Fruit fly (Drosophila melanogaster) whole organism, embryonic: ENCODE results near the gene CG13609.

Experiments
- Atf6 ChIP-seq: fragments of 200-800 bp; sonication (Bioruptor generic); IDR thresholded peaks from 2 replicates; pipeline ENCODE4 v1.3.6; 2022; ENCODE audit warnings: missing biosample characterization, missing genetic modification characterization
- CG10267 ChIP-seq: fragments of 200-800 bp; sonication (Bioruptor generic); optimal IDR thresholded peaks from 2 replicates; lab custom pipeline; 2018; ENCODE audit warnings: missing biosample characterization, mild to moderate bottlenecking, missing genetic modification characterization, moderate library complexity
- CG10565 ChIP-seq: fragments of 200-800 bp; sonication (Bioruptor generic); optimal IDR thresholded peaks from 3 replicates; lab custom pipeline; 2016; ENCODE audit warnings: missing biosample characterization, mild to moderate bottlenecking, missing genetic modification characterization
- CG11456 ChIP-seq: fragments of 200-800 bp; sonication (Bioruptor generic); IDR thresholded peaks from 3 replicates; pipeline ENCODE4 v1.3.6; 2022; ENCODE audit warnings: missing biosample characterization, missing genetic modification characterization
- CG13296 ChIP-seq: fragments of 200-800 bp; sonication (Bioruptor generic); optimal IDR thresholded peaks from 3 replicates; lab custom pipeline; 2018; ENCODE audit warnings: missing biosample characterization, mild to moderate bottlenecking, missing genetic modification characterization
- CG14710 ChIP-seq: fragments of 200-800 bp; sonication (Bioruptor generic); optimal IDR thresholded peaks from 3 replicates; lab custom pipeline; 2019; ENCODE audit warnings: missing biosample characterization, mild to moderate bottlenecking, missing genetic modification characterization, moderate library complexity
- CG1832 ChIP-seq: fragments of 200-800 bp; sonication (Bioruptor generic); optimal IDR thresholded peaks from 2 replicates; lab custom pipeline; 2017; ENCODE audit warnings: missing biosample characterization, mild to moderate bottlenecking, missing genetic modification characterization, inconsistent platforms
- CG2116 ChIP-seq: fragments of 200-800 bp; sonication (Bioruptor generic); optimal IDR thresholded peaks from 3 replicates; lab custom pipeline; 2018; ENCODE audit warnings: missing biosample characterization, mild to moderate bottlenecking, missing genetic modification characterization
- CG30431 ChIP-seq: fragments of 200-800 bp; sonication (Bioruptor generic); optimal IDR thresholded peaks from 2 replicates; lab custom pipeline; 2017; ENCODE audit warnings: missing biosample characterization, missing genetic modification characterization
- CG31441 ChIP-seq: fragments of 200-800 bp; sonication (Bioruptor generic); IDR thresholded peaks from 2 replicates; pipeline ENCODE4 v1.3.6; 2022; ENCODE audit warnings: missing biosample characterization, missing genetic modification characterization
- CG34422 ChIP-seq: fragments of 200-800 bp; sonication (Bioruptor generic); IDR thresholded peaks from 3 replicates; pipeline ENCODE4 v1.3.6; 2022; ENCODE audit warnings: missing biosample characterization, missing genetic modification characterization
- CG4404 ChIP-seq: fragments of 200-800 bp; sonication (Bioruptor generic); IDR thresholded peaks from 2 replicates; pipeline ENCODE4 v1.3.6; 2022; ENCODE audit warnings: missing biosample characterization, missing genetic modification characterization
- CG4707 ChIP-seq: fragments of 200-800 bp; sonication (Bioruptor generic); optimal IDR thresholded peaks from 2 replicates; lab custom pipeline; 2018; ENCODE audit warnings: missing biosample characterization, mild to moderate bottlenecking, missing genetic modification characterization, moderate library complexity
- CG6175 ChIP-seq: fragments of 200-800 bp; sonication (Bioruptor generic); IDR thresholded peaks from 3 replicates; pipeline ENCODE4 v1.3.6; 2022; ENCODE audit warnings: missing biosample characterization, missing genetic modification characterization
- CG6654 ChIP-seq: fragments of 200-800 bp; sonication (Bioruptor generic); optimal IDR thresholded peaks from 2 replicates; lab custom pipeline; 2017; ENCODE audit warnings: missing biosample characterization, mild to moderate bottlenecking, missing genetic modification characterization
- CG6683 ChIP-seq: fragments of 200-800 bp; sonication (Bioruptor generic); optimal IDR thresholded peaks from 2 replicates; lab custom pipeline; 2017; ENCODE audit warnings: missing biosample characterization, mild to moderate bottlenecking, missing genetic modification characterization, missing genetic modification reagents
- CG7839 ChIP-seq: fragments of 200-800 bp; sonication (Bioruptor generic); optimal IDR thresholded peaks from 3 replicates; lab custom pipeline; 2018; ENCODE audit warnings: missing biosample characterization, mild to moderate bottlenecking, missing genetic modification characterization, moderate library complexity
- CG9817 ChIP-seq: fragments of 200-800 bp; sonication (Bioruptor generic); optimal IDR thresholded peaks from 2 replicates; lab custom pipeline; 2018; ENCODE audit warnings: missing biosample characterization, mild to moderate bottlenecking, missing genetic modification characterization, moderate library complexity
- CoRest ChIP-seq: fragments of 200-800 bp; sonication (Bioruptor generic); optimal IDR thresholded peaks from 3 replicates; lab custom pipeline; 2018; ENCODE audit warnings: missing biosample characterization, mild to moderate bottlenecking, missing genetic modification characterization, moderate library complexity
- CrebB ChIP-seq: fragments of 200-800 bp; sonication (Bioruptor generic); optimal IDR thresholded peaks from 3 replicates; lab custom pipeline; 2018; ENCODE audit warnings: missing biosample characterization, mild to moderate bottlenecking, missing genetic modification characterization
- Dip3 ChIP-seq: fragments of 200-800 bp; sonication (Bioruptor generic); optimal IDR thresholded peaks from 3 replicates; lab custom pipeline; 2016; ENCODE audit warnings: missing biosample characterization, missing genetic modification characterization
- Doc3 ChIP-seq: fragments of 200-800 bp; sonication (Bioruptor generic); IDR thresholded peaks from 3 replicates; pipeline ENCODE4 v1.3.6; 2022; ENCODE audit warnings: missing biosample characterization, missing genetic modification characterization; ENCODE audit not compliant: partially characterized antibody
- Dp ChIP-seq: fragments of 200-800 bp; sonication (Bioruptor generic); optimal IDR thresholded peaks from 2 replicates; lab custom pipeline; 2018; ENCODE audit warnings: missing biosample characterization, mild to moderate bottlenecking, missing genetic modification characterization, moderate library complexity
- HHEX ChIP-seq: fragments of 200-800 bp; sonication (Bioruptor generic); optimal IDR thresholded peaks from 3 replicates; lab custom pipeline; 2017; ENCODE audit warnings: missing biosample characterization, mild to moderate bottlenecking, missing genetic modification characterization, missing genetic modification reagents
- HLH4C ChIP-seq: fragments of 200-800 bp; sonication (Bioruptor generic); IDR thresholded peaks from 3 replicates; pipeline ENCODE4 v1.3.6; 2022; ENCODE audit warnings: missing biosample characterization, missing genetic modification characterization; ENCODE audit not compliant: partially characterized antibody
- Kr ChIP-seq: fragments of 200-800 bp; sonication (Bioruptor generic); optimal IDR thresholded peaks from 2 replicates; lab custom pipeline; 2017; ENCODE audit warnings: missing biosample characterization, mild to moderate bottlenecking, missing genetic modification characterization
- Mrtf ChIP-seq: fragments of 200-800 bp; sonication (Bioruptor generic); IDR thresholded peaks from 3 replicates; pipeline ENCODE4 v1.3.6; 2022; ENCODE audit warnings: missing biosample characterization, missing genetic modification characterization
- Opbp ChIP-seq: fragments of 200-800 bp; sonication (Bioruptor generic); IDR thresholded peaks from 3 replicates; pipeline ENCODE4 v1.3.6; 2022; ENCODE audit warnings: missing biosample characterization, missing genetic modification characterization; ENCODE audit not compliant: partially characterized antibody
- Sry-β ChIP-seq: fragments of 200-800 bp; sonication (Bioruptor generic); optimal IDR thresholded peaks from 2 replicates; lab custom pipeline; 2018; ENCODE audit warnings: missing biosample characterization, mild to moderate bottlenecking, missing genetic modification characterization, moderate library complexity
- Tbp ChIP-seq: fragments of >200 bp; optimal IDR thresholded peaks from 2 replicates; lab custom pipeline; 2018; ENCODE audit warnings: missing biosample characterization, missing genetic modification characterization
- Xrp1 ChIP-seq: fragments of 200-800 bp; sonication (Bioruptor generic); IDR thresholded peaks from 2 replicates; pipeline ENCODE4 v1.3.6; 2022; ENCODE audit warnings: missing biosample characterization, missing genetic modification characterization
- al ChIP-seq: fragments of 200-800 bp; sonication (Bioruptor generic); IDR thresholded peaks from 2 replicates; pipeline ENCODE4 v1.3.6; 2022; ENCODE audit warnings: missing biosample characterization, missing genetic modification characterization
- ara ChIP-seq: fragments of 200-800 bp; sonication (Bioruptor generic); IDR thresholded peaks from 2 replicates; pipeline ENCODE4 v1.3.6; 2022; ENCODE audit warnings: missing biosample characterization, missing genetic modification characterization
- ase ChIP-seq: fragments of 200-800 bp; sonication (Bioruptor generic); IDR thresholded peaks from 3 replicates; pipeline ENCODE4 v1.3.6; 2022; ENCODE audit warnings: missing biosample characterization, missing genetic modification characterization
- ash1 ChIP-seq: fragments of 200-800 bp; sonication (Bioruptor generic); optimal IDR thresholded peaks from 2 replicates; lab custom pipeline; 2018; ENCODE audit warnings: missing biosample characterization, mild to moderate bottlenecking, missing genetic modification characterization
- crol ChIP-seq: fragments of 200-800 bp; sonication (Bioruptor generic); IDR thresholded peaks from 2 replicates; pipeline ENCODE4 v1.3.6; 2022; ENCODE audit warnings: missing biosample characterization, missing genetic modification characterization
- ems ChIP-seq: fragments of 200-800 bp; sonication (Bioruptor generic); optimal IDR thresholded peaks from 3 replicates; lab custom pipeline; 2016; ENCODE audit warnings: missing biosample characterization, missing genetic modification characterization
- jigr1 ChIP-seq: fragments of 200-800 bp; sonication (Bioruptor generic); IDR thresholded peaks from 3 replicates; pipeline ENCODE4 v1.3.6; 2022; ENCODE audit warnings: missing biosample characterization, missing genetic modification characterization
- kni ChIP-seq: fragments of 200-800 bp; sonication (Bioruptor generic); optimal IDR thresholded peaks from 3 replicates; lab custom pipeline; 2017; ENCODE audit warnings: mild to moderate bottlenecking, missing biosample characterization, missing genetic modification reagents, missing genetic modification characterization
- lab ChIP-seq: fragments of 200-800 bp; sonication (Bioruptor generic); optimal IDR thresholded peaks from 3 replicates; lab custom pipeline; 2017; ENCODE audit warnings: missing biosample characterization, missing genetic modification characterization, mild to moderate bottlenecking, moderate library complexity, missing genetic modification reagents
- lmd ChIP-seq: fragments of 200-800 bp; sonication (Bioruptor generic); IDR thresholded peaks from 2 replicates; pipeline ENCODE4 v1.3.6; 2022; ENCODE audit warnings: missing biosample characterization, missing genetic modification characterization
- lola ChIP-seq, 3 experiments: fragments of >200 bp in 2 of 3; fragments of 200-800 bp in 1 of 3; sonication (Bioruptor generic) in 1 of 3; optimal IDR thresholded peaks; 2 replicates each; lab custom pipeline; 2017 to 2019; ENCODE audit warnings: missing biosample characterization in 3 of 3, missing genetic modification characterization in 3 of 3, mild to moderate bottlenecking in 1 of 3, moderate library complexity in 1 of 3
- nmo ChIP-seq: fragments of 200-800 bp; sonication (Bioruptor generic); optimal IDR thresholded peaks from 2 replicates; lab custom pipeline; 2018; ENCODE audit warnings: missing biosample characterization, mild to moderate bottlenecking, missing genetic modification characterization, moderate library complexity
- org-1 ChIP-seq: fragments of 200-800 bp; sonication (Bioruptor generic); optimal IDR thresholded peaks from 2 replicates; lab custom pipeline; 2017; ENCODE audit warnings: missing biosample characterization, missing genetic modification characterization
- psq ChIP-seq: fragments of 200-800 bp; sonication (Bioruptor generic); optimal IDR thresholded peaks from 2 replicates; lab custom pipeline; 2017; ENCODE audit warnings: missing biosample characterization, missing genetic modification characterization
- sens ChIP-seq: fragments of 200-800 bp; sonication (Bioruptor generic); peaks from one replicate; lab custom pipeline; 2016; ENCODE audit warnings: missing biosample characterization, missing genetic modification characterization
- sens-2 ChIP-seq: fragments of 200-800 bp; sonication (Bioruptor generic); IDR thresholded peaks from 2 replicates; pipeline ENCODE4 v1.3.6; 2022; ENCODE audit warnings: missing biosample characterization, missing genetic modification characterization
- trh ChIP-seq: fragments of 200-800 bp; sonication (Bioruptor generic); optimal IDR thresholded peaks from 2 replicates; lab custom pipeline; 2016; ENCODE audit warnings: missing biosample characterization, missing genetic modification characterization
- wek ChIP-seq: fragments of 200-800 bp; sonication (Bioruptor generic); optimal IDR thresholded peaks from 3 replicates; lab custom pipeline; 2018; ENCODE audit warnings: missing biosample characterization, mild to moderate bottlenecking, missing genetic modification characterization, moderate library complexity
- zen2 ChIP-seq: fragments of 200-800 bp; sonication (Bioruptor generic); IDR thresholded peaks from 3 replicates; pipeline ENCODE4 v1.3.6; 2022; ENCODE audit warnings: missing biosample characterization, missing genetic modification characterization; ENCODE audit not compliant: partially characterized antibody

Gene CG13609

dm6 chr3R:24252494-24252893 lies 25.7 kb downstream of the CG13609 start, which contains the start of gene beta-PheRS (continued):
- TF ChIP-seq CG13296 (GFP tag; lab: Kevin White, UChicago) (no peak), Tbp (no peak), CG34422 (GFP tag; lab: Robert Waterston, UW) (peak; percentile 92), CG31441 (GFP tag; lab: Robert Waterston, UW) (no peak), sens (GFP tag; lab: Kevin White, UChicago) (no peak), CG6683 (GFP tag; lab: Kevin White, UChicago) (peak; percentile 2), CG10267 (peak; percentile 84), trh (GFP tag; lab: Kevin White, UChicago) (no peak), CG9817 (tag; lab: Kevin White, UChicago) (peak; percentile 65), CG4707 (GFP tag; lab: Kevin White, UChicago) (no peak), CG7839 (tag; lab: Kevin White, UChicago) (no peak), lab (no peak), CG6175 (GFP tag; lab: Robert Waterston, UW) (0 out of 3 replicates have a peak, but pooled peaks have one; percentile 14), psq (GFP tag; lab: Kevin White, UChicago) (no peak), nmo (GFP tag; lab: Kevin White, UChicago) (peak; percentile 78), ash1 (GFP tag; lab: Kevin White, UChicago) (peak; percentile 12), CrebB (tag; lab: Kevin White, UChicago) (peak; percentile 53), Atf6 (GFP tag; lab: Robert Waterston, UW) (no peak), HHEX (GFP tag; lab: Kevin White, UChicago) (no peak), CG14710 (tag; lab: Kevin White, UChicago) (peak; percentile 95), Opbp (peak; percentile 94), CG30431 (GFP tag; lab: Kevin White, UChicago) (no peak), Doc3 (GFP tag; lab: Robert Waterston, UW) (peak; percentile 81), al (GFP tag; lab: Robert Waterston, UW) (0 out of 2 replicates have a peak, but pooled peaks have one; percentile 47), org-1 (GFP tag; lab: Kevin White, UChicago) (no peak), Dp (peak; percentile 55), Sry-β (GFP tag; lab: Kevin White, UChicago) (peak; percentile 70), Dip3 (GFP tag; lab: Kevin White, UChicago) (peak; percentile 28), CG11456 (GFP tag; lab: Robert Waterston, UW) (peak; percentile 68; the same call in 2 of the 3 replicates), Kr (no peak), ems (GFP tag; lab: Kevin White, UChicago) (peak; percentile 49), CG6654 (GFP tag; lab: Kevin White, UChicago) (no peak), crol (GFP tag; lab: Robert Waterston, UW) (no peak), CG4404 (GFP tag; lab: Robert Waterston, UW) (no peak), lmd (GFP tag; lab: Robert Waterston, UW) (peak; percentile 30; the same call in 1 of the 2 replicates), HLH4C (GFP tag; lab: Robert Waterston, UW) (peak; percentile 84), CG2116 (GFP tag; lab: Kevin White, UChicago) (peak; percentile 49), wek (peak; percentile 23), CG10565 (GFP tag; lab: Kevin White, UChicago) (no peak), sens-2 (GFP tag; lab: Robert Waterston, UW) (no peak), ara (GFP tag; lab: Robert Waterston, UW) (no peak), kni (GFP tag; lab: Kevin White, UChicago) (no peak), Mrtf (GFP tag; lab: Robert Waterston, UW) (peak; percentile 48; the same call in 1 of the 3 replicates), CoRest (tag; lab: Kevin White, UChicago) (no peak), jigr1 (GFP tag; lab: Robert Waterston, UW) (no peak), CG1832 (no peak), zen2 (GFP tag; lab: Robert Waterston, UW) (peak; percentile 89), Xrp1 (GFP tag; lab: Robert Waterston, UW) (0 out of 2 replicates have a peak, but pooled peaks have one; percentile 27), ase (GFP tag; lab: Robert Waterston, UW) (no peak), lola (GFP tag; optimal IDR thresholded peaks at IDR 0.05; lab: Kevin White, UChicago) (peak in 1 of 3 experiments; percentile 7)
